Fruit fly (Drosophila melanogaster) whole organism, embryonic: ENCODE measurements around the gene CG33769.
"Not testable (repeated sequence)": the region's sequence is repeated elsewhere in the genome, so short reads cannot be mapped to it uniquely, and the experiment has no call there.

ENCODE experiments used
- CG14050 ChIP-seq: fragments of 200-800 bp; sonication (Bioruptor generic); IDR thresholded peaks from 3 replicates; pipeline ENCODE4 v1.3.6; 2022; ENCODE audit warnings: missing biosample characterization, missing genetic modification characterization
- CG15479 ChIP-seq: fragments of 200-800 bp; sonication (Bioruptor generic); optimal IDR thresholded peaks from 3 replicates; lab custom pipeline; 2019; ENCODE audit warnings: missing biosample characterization, mild to moderate bottlenecking, missing genetic modification characterization, moderate library complexity
- CG17802 ChIP-seq: fragments of 200-800 bp; sonication (Bioruptor generic); optimal IDR thresholded peaks from 2 replicates; lab custom pipeline; 2018; ENCODE audit warnings: missing biosample characterization, mild to moderate bottlenecking, missing genetic modification characterization, moderate library complexity
- CG2712 ChIP-seq: fragments of 200-800 bp; optimal IDR thresholded peaks from 3 replicates; lab custom pipeline; 2019; ENCODE audit warnings: missing biosample characterization, mild to moderate bottlenecking, missing genetic modification characterization, moderate library complexity
- CG31365 ChIP-seq: fragments of 200-800 bp; sonication (Bioruptor generic); optimal IDR thresholded peaks from 2 replicates; lab custom pipeline; 2018; ENCODE audit warnings: missing biosample characterization, mild to moderate bottlenecking, missing genetic modification characterization
- CG3163 ChIP-seq: fragments of 200-800 bp; sonication (Bioruptor generic); optimal IDR thresholded peaks from 3 replicates; lab custom pipeline; 2016; ENCODE audit warnings: missing biosample characterization, missing genetic modification characterization
- CG34422 ChIP-seq: fragments of 200-800 bp; sonication (Bioruptor generic); IDR thresholded peaks from 3 replicates; pipeline ENCODE4 v1.3.6; 2022; ENCODE audit warnings: missing biosample characterization, missing genetic modification characterization
- CG42726 ChIP-seq: fragments of 200-800 bp; sonication (Bioruptor generic); IDR thresholded peaks from 2 replicates; pipeline ENCODE4 v1.3.6; 2022; ENCODE audit warnings: missing biosample characterization, missing genetic modification characterization; ENCODE audit not compliant: partially characterized antibody
- Drgx ChIP-seq: fragments of 200-800 bp; sonication (Bioruptor generic); IDR thresholded peaks from 2 replicates; pipeline ENCODE4 v1.3.6; 2022; ENCODE audit warnings: missing biosample characterization, missing genetic modification characterization
- NC2α ChIP-seq: fragments of 200-800 bp; sonication (Bioruptor generic); optimal IDR thresholded peaks from 2 replicates; lab custom pipeline; 2016; ENCODE audit warnings: missing biosample characterization, missing genetic modification characterization
- Nf-YA ChIP-seq: fragments of 200-800 bp; sonication (Bioruptor generic); IDR thresholded peaks from 2 replicates; pipeline ENCODE4 v1.3.6; 2022; ENCODE audit warnings: missing biosample characterization, missing genetic modification characterization
- NfI ChIP-seq: fragments of 200-800 bp; sonication (Bioruptor generic); optimal IDR thresholded peaks from 3 replicates; lab custom pipeline; 2018; ENCODE audit warnings: missing biosample characterization, mild to moderate bottlenecking, missing genetic modification characterization, moderate library complexity
- Opbp ChIP-seq: fragments of 200-800 bp; sonication (Bioruptor generic); IDR thresholded peaks from 3 replicates; pipeline ENCODE4 v1.3.6; 2022; ENCODE audit warnings: missing biosample characterization, missing genetic modification characterization; ENCODE audit not compliant: partially characterized antibody
- az2 ChIP-seq: fragments of 200-800 bp; sonication (Bioruptor generic); optimal IDR thresholded peaks from 3 replicates; lab custom pipeline; 2016; ENCODE audit warnings: missing biosample characterization, missing genetic modification characterization
- dimm ChIP-seq: fragments of 200-800 bp; sonication (Bioruptor generic); IDR thresholded peaks from 2 replicates; pipeline ENCODE4 v1.3.6; 2022; ENCODE audit warnings: missing biosample characterization, missing genetic modification characterization
- fd96Cb ChIP-seq: fragments of 200-800 bp; sonication (Bioruptor generic); optimal IDR thresholded peaks from 2 replicates; lab custom pipeline; 2018; ENCODE audit warnings: missing biosample characterization, mild to moderate bottlenecking, missing genetic modification characterization, moderate library complexity
- kah ChIP-seq: fragments of 200-800 bp; sonication (Bioruptor generic); optimal IDR thresholded peaks from 2 replicates; lab custom pipeline; 2018; ENCODE audit warnings: missing biosample characterization, mild to moderate bottlenecking, missing genetic modification characterization
- ken ChIP-seq: fragments of 200-800 bp; sonication (Bioruptor generic); IDR thresholded peaks from 3 replicates; pipeline ENCODE4 v1.3.6; 2022; ENCODE audit warnings: missing biosample characterization, missing genetic modification characterization
- p53 ChIP-seq: fragments of 200-800 bp; sonication (Bioruptor generic); optimal IDR thresholded peaks from 2 replicates; lab custom pipeline; 2016; ENCODE audit warnings: missing biosample characterization, missing genetic modification characterization
- ro ChIP-seq: fragments of 200-800 bp; sonication (Bioruptor generic); IDR thresholded peaks from 2 replicates; pipeline ENCODE4 v1.3.6; 2022; ENCODE audit warnings: missing biosample characterization, missing genetic modification characterization
- row ChIP-seq: fragments of 200-800 bp; sonication (Bioruptor generic); IDR thresholded peaks from 3 replicates; pipeline ENCODE4 v1.3.6; 2022; ENCODE audit warnings: missing biosample characterization, missing genetic modification characterization
- slou ChIP-seq: fragments of 200-800 bp; sonication (Bioruptor generic); optimal IDR thresholded peaks from 3 replicates; lab custom pipeline; 2016; ENCODE audit warnings: missing biosample characterization, missing genetic modification characterization
- so ChIP-seq: fragments of 200-800 bp; sonication (Bioruptor generic); IDR thresholded peaks from 3 replicates; pipeline ENCODE4 v1.3.6; 2022; ENCODE audit warnings: missing biosample characterization, missing genetic modification characterization
- tio ChIP-seq: fragments of 200-800 bp; sonication (Bioruptor generic); optimal IDR thresholded peaks from 2 replicates; lab custom pipeline; 2017; ENCODE audit warnings: missing biosample characterization, missing genetic modification characterization, inconsistent platforms
- tx ChIP-seq: fragments of 200-800 bp; sonication (Bioruptor generic); optimal IDR thresholded peaks from 2 replicates; lab custom pipeline; 2016; ENCODE audit warnings: missing biosample characterization, missing genetic modification characterization

CG33769 gene

dm6 chr3L:22692428-22692827 is 44.7 kb downstream of the CG33769 start, which contains the start of gene CG14454:
Gene CG14454, minus strand, starts transcription at chr3L:22692528.
- TF ChIP-seq Opbp (GFP tag; lab: Robert Waterston, UW); NC2α; fd96Cb: not testable (repeated sequence)
- TF ChIP-seq, all 482 proteins: peak for 0; not testable (repeated sequence) for 482

DNA sequence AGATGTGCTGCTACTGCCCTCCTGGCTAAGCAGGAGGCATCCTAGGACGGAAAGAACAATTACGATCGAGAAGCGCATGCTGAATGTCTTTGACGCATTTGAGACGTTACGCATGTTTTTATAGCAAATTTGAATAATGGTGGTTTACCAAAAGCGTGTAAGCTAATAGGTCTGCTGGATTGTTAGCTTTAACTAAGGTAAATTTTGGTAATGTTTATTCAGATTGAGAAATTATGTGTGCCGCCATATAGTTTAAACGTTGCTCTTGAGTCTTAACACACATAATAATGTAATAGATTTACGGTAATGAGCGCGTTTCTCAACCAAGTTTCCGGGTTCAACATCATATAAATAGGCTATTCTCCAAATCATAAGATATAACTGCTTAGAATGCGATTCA is 46.0 kb downstream of the CG33769 start, which contains the start of the genes CG12546 and CG14453:
Gene CG12546, minus strand, starts transcription at position 101 of the 400 bp plus-strand sequence.
Gene CG14453, plus strand, starts transcription at position 372 of the 400 bp plus-strand sequence.
- TF ChIP-seq so (GFP tag; lab: Robert Waterston, UW) (no peak), p53 (GFP tag; lab: Kevin White, UChicago) (no peak), NfI (no peak), CG42726 (no peak), az2 (GFP tag; lab: Kevin White, UChicago) (no peak), Nf-YA (GFP tag; lab: Robert Waterston, UW) (no peak), CG14050 (GFP tag; lab: Robert Waterston, UW) (no peak), ken (no peak)

DNA sequence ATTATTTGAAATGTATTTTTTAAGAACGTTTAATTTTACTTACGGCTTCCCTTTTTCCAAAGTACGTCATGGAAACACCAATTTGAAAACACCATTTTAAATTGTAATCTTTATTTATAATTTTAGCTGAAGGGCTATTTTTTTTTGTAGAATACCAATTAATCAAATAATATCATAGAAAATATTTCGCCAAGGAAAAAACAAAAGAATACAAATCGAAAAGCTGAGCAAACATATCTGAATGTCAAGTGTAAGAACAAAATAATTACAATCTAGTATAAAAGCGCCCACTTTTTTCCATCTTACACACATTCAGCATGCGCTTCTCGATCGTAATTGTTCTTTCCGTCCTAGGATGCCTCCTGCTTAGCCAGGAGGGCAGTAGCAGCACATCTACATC is 47.9 kb downstream of the CG33769 start, which contains the start of gene CG14452:
Gene CG14452, plus strand, starts transcription at position 301 of the 400 bp plus-strand sequence.
- TF ChIP-seq CG31365 (tag; lab: Kevin White, UChicago): no peak
- TF ChIP-seq Drgx (GFP tag; lab: Robert Waterston, UW): no peak
- no peak for TF ChIP-seq CG15479
- TF ChIP-seq tio (GFP tag; lab: Kevin White, UChicago): no peak
- no peak for TF ChIP-seq CG17802 (tag; lab: Kevin White, UChicago)
- no peak for TF ChIP-seq CG2712 (tag; lab: Kevin White, UChicago)
- no peak for TF ChIP-seq tx (GFP tag; lab: Kevin White, UChicago)
- TF ChIP-seq kah: no peak
- no peak for TF ChIP-seq row (GFP tag; lab: Robert Waterston, UW)
- TF ChIP-seq slou (GFP tag; lab: Kevin White, UChicago): no peak
- TF ChIP-seq dimm (GFP tag; lab: Robert Waterston, UW): no peak
- no peak for TF ChIP-seq ro

DNA sequence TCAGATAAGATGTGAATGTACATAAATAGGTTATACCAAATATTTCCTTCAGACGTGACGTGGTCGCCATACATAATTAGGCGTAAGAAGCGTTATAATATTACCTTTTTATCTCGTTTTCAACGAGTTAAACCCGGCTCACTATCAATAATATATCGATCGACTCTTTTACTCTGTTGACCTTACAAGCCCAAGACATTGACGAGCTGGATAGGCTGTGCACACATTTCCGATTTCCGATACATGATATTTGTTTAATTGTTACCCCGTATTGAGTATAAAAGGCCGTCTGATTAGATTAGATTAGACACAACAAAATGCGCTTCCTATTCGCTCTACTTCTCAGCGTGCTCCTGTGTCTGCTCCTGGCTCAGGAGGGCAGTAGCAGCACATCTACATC is 49.2 kb downstream of the CG33769 start, which contains the start of gene CG32453:
Gene CG32453, plus strand, starts transcription at position 301 of the 400 bp plus-strand sequence.
- not testable (repeated sequence) for TF ChIP-seq CG34422 (GFP tag; lab: Robert Waterston, UW); CG3163 (GFP tag; lab: Kevin White, UChicago); NC2α
